Worm (Caenorhabditis elegans) whole organism, young adult: Measurements from ENCODE around the gene tric-1B.1.

Experiments
- F57A8.1 ChIP-seq: fragments of 200-800 bp; sonication (Bioruptor generic); optimal IDR thresholded peaks from 2 replicates; lab custom pipeline; 2018; ENCODE audit warnings: mild to moderate bottlenecking, missing genetic modification characterization, moderate library complexity, missing compliant biosample characterization
- K12H6.12 ChIP-seq: fragments of 200-800 bp; sonication (Bioruptor generic); optimal IDR thresholded peaks from 2 replicates; lab custom pipeline; 2018; ENCODE audit warnings: mild to moderate bottlenecking, missing genetic modification characterization, missing compliant biosample characterization
- ZK185.1 ChIP-seq: sonication (generic microtip); optimal IDR thresholded peaks from 2 replicates; lab custom pipeline; 2016; ENCODE audit warnings: mild to moderate bottlenecking, missing genetic modification characterization, missing compliant biosample characterization; ENCODE audit not compliant: poor library complexity, severe bottlenecking
- dpl-1 ChIP-seq: fragments of 150-350 bp; optimal IDR thresholded peaks from 2 replicates; lab custom pipeline; 2014; ENCODE audit warnings: missing biosample characterization, missing genetic modification reagents, missing genetic modification characterization
- snpc-4 ChIP-seq, 5 experiments: fragments of 150-350 bp in 1 of 5; sonication (generic microtip) in 4 of 5; optimal IDR thresholded peaks; 2 replicates each; lab custom pipeline; 2014 to 2018; ENCODE audit warnings: missing genetic modification characterization in 5 of 5, missing biosample characterization in 3 of 5, antibody characterized with exemption in 2 of 5, mild to moderate bottlenecking in 2 of 5, missing compliant biosample characterization in 2 of 5, missing genotype in 2 of 5, moderate library complexity in 2 of 5, missing genetic modification reagents in 1 of 5
- tlf-1 ChIP-seq: fragments of 200-800 bp; sonication (Bioruptor generic); optimal IDR thresholded peaks from 2 replicates; lab custom pipeline; 2018; ENCODE audit warnings: mild to moderate bottlenecking, missing genetic modification characterization, missing compliant biosample characterization
- unc-130 ChIP-seq: sonication (generic microtip); optimal IDR thresholded peaks from 2 replicates; lab custom pipeline; 2016; ENCODE audit warnings: missing genetic modification reagents, missing genetic modification characterization, missing compliant biosample characterization
- unc-62 ChIP-seq: fragments of 150-350 bp; optimal IDR thresholded peaks from 2 replicates; lab custom pipeline; 2014; ENCODE audit warnings: missing biosample characterization, missing genetic modification reagents, missing genetic modification characterization

- TF ChIP-seq snpc-4 (GFP tag; optimal IDR thresholded peaks at IDR 0.05; lab: Kevin White, UChicago) (no peak), snpc-4 (tag; optimal IDR thresholded peaks at IDR 0.05; lab: Kevin White, UChicago) (no peak), K12H6.12 (tag; lab: Kevin White, UChicago) (no peak), tlf-1 (GFP tag; lab: Kevin White, UChicago) (no peak), ZK185.1 (tag; lab: Kevin White, UChicago) (no peak), F57A8.1 (GFP tag; lab: Kevin White, UChicago) (no peak), unc-62 (GFP tag; lab: Kevin White, UChicago) (no peak), unc-130 (no peak), dpl-1 (GFP tag; lab: Kevin White, UChicago) (no peak)
Measured at ce11 chrII:12301233-12301632, 35.2 kb upstream of the tric-1B.1 start.
